Worm (Caenorhabditis elegans) whole organism, early embryonic: ENCODE results near the gene chup-1.
A peak's percentile ranks its signal among the peaks of the same experiment; 100 is the strongest.

ENCODE experiments used
- ama-1 ChIP-seq: fragments of 150-350 bp; optimal IDR thresholded peaks from 2 replicates; lab custom pipeline; 2014
- ets-7 ChIP-seq: sonication (generic microtip); optimal IDR thresholded peaks from 2 replicates; lab custom pipeline; 2016; ENCODE audit warnings: missing genotype, missing genetic modification characterization, missing compliant biosample characterization
- flt-1 ChIP-seq: fragments of 200-800 bp; sonication (Bioruptor generic); IDR thresholded peaks from 2 replicates; pipeline ENCODE4 v1.3.6; 2022; ENCODE audit warnings: missing genetic modification characterization, missing compliant biosample characterization
- hnd-1 ChIP-seq: sonication (generic microtip); optimal IDR thresholded peaks from 2 replicates; lab custom pipeline; 2016; ENCODE audit warnings: missing genetic modification characterization, missing compliant biosample characterization
- pes-1 ChIP-seq: fragments of 200-800 bp; sonication (Bioruptor generic); IDR thresholded peaks from 2 replicates; pipeline ENCODE4 v1.3.6; 2022; ENCODE audit warnings: missing genetic modification reagents, missing genetic modification characterization, missing compliant biosample characterization
- sea-1 ChIP-seq: fragments of 200-800 bp; sonication (Bioruptor generic); conservative IDR thresholded peaks from 2 replicates; pipeline ENCODE4 v1.3.6; 2022; ENCODE audit warnings: missing genetic modification characterization, missing compliant biosample characterization
- tbx-37 ChIP-seq: fragments of 200-800 bp; sonication (Bioruptor generic); conservative IDR thresholded peaks from 2 replicates; pipeline ENCODE4 v1.3.6; 2022; ENCODE audit warnings: missing genetic modification reagents, missing genetic modification characterization, missing compliant biosample characterization

ce11 chrX:8810908-8811307, 18.9 kb downstream of the chup-1 start, which contains the start of gene R04E5.9:
- no peak for TF ChIP-seq tbx-37 (GFP tag; lab: Robert Waterston, UW)
- no peak for TF ChIP-seq ama-1 (lab: Kevin White, UChicago)
- TF ChIP-seq sea-1: 0 out of 2 replicates have a peak, but pooled peaks have one; percentile 24
- TF ChIP-seq flt-1 (GFP tag; lab: Robert Waterston, UW): no peak
- no peak for TF ChIP-seq pes-1 (GFP tag; lab: Robert Waterston, UW)
- no peak for TF ChIP-seq ets-7 (tag; lab: Kevin White, UChicago)
- TF ChIP-seq hnd-1: no peak
